Worm (Caenorhabditis elegans) whole organism, mixed stage, embryonic: ENCODE data around the gene R05H11.1.
A peak's percentile ranks its signal among the peaks of the same experiment; 100 is the strongest.

ENCODE experiments used
- M03D4.4 ChIP-seq: sonication (generic microtip); optimal IDR thresholded peaks from 2 replicates; lab custom pipeline; 2017; ENCODE audit warnings: mild to moderate bottlenecking, missing genetic modification characterization, missing compliant biosample characterization
- bed-3 ChIP-seq: fragments of 200-800 bp; sonication (Bioruptor generic); optimal IDR thresholded peaks from 3 replicates; lab custom pipeline; 2018; ENCODE audit warnings: mild to moderate bottlenecking, missing genetic modification characterization, moderate library complexity, missing compliant biosample characterization
- blmp-1 ChIP-seq: fragments of 150-350 bp; optimal IDR thresholded peaks from 2 replicates; lab custom pipeline; 2014; ENCODE audit warnings: missing biosample characterization, missing genetic modification characterization
- ceh-43 ChIP-seq: fragments of 200-800 bp; sonication (Bioruptor generic); optimal IDR thresholded peaks from 2 replicates; lab custom pipeline; 2018; ENCODE audit warnings: mild to moderate bottlenecking, missing genetic modification characterization, moderate library complexity, missing compliant biosample characterization
- ceh-83 ChIP-seq: fragments of 200-800 bp; sonication (Bioruptor generic); optimal IDR thresholded peaks from 2 replicates; lab custom pipeline; 2018; ENCODE audit warnings: mild to moderate bottlenecking, missing genetic modification characterization, missing compliant biosample characterization
- ces-1 ChIP-seq: fragments of 150-350 bp; optimal IDR thresholded peaks from 2 replicates; lab custom pipeline; 2014; ENCODE audit warnings: missing biosample characterization, missing genetic modification reagents, missing genetic modification characterization
- cnd-1 ChIP-seq: fragments of 200-800 bp; sonication (Bioruptor generic); optimal IDR thresholded peaks from 2 replicates; lab custom pipeline; 2018; ENCODE audit warnings: mild to moderate bottlenecking, missing genetic modification characterization, missing compliant biosample characterization
- drap-1 ChIP-seq: fragments of 200-800 bp; sonication (Bioruptor generic); optimal IDR thresholded peaks from 3 replicates; lab custom pipeline; 2018; ENCODE audit warnings: mild to moderate bottlenecking, missing genetic modification characterization, missing compliant biosample characterization
- elt-1 ChIP-seq: sonication (generic microtip); optimal IDR thresholded peaks from 2 replicates; lab custom pipeline; 2017; ENCODE audit warnings: missing genetic modification characterization, mild to moderate bottlenecking, missing compliant biosample characterization, antibody characterized with exemption, moderate library complexity, borderline replicate concordance; ENCODE audit not compliant: insufficient read depth
- flh-1 ChIP-seq: fragments of 200-800 bp; sonication (Bioruptor generic); optimal IDR thresholded peaks from 2 replicates; lab custom pipeline; 2018; ENCODE audit warnings: mild to moderate bottlenecking, missing genetic modification characterization, moderate library complexity, missing compliant biosample characterization
- ham-2 ChIP-seq: fragments of 200-800 bp; sonication (Bioruptor generic); optimal IDR thresholded peaks from 2 replicates; lab custom pipeline; 2018; ENCODE audit warnings: mild to moderate bottlenecking, missing genetic modification characterization, missing compliant biosample characterization
- hlh-1 ChIP-seq: fragments of 150-350 bp; optimal IDR thresholded peaks from 2 replicates; lab custom pipeline; 2014; ENCODE audit warnings: missing biosample characterization, missing genetic modification reagents, missing genetic modification characterization
- lin-13 ChIP-seq: fragments of 150-350 bp; optimal IDR thresholded peaks from 2 replicates; lab custom pipeline; 2014; ENCODE audit warnings: missing biosample characterization, missing genetic modification characterization
- lin-32 ChIP-seq: fragments of 200-800 bp; sonication (Bioruptor generic); optimal IDR thresholded peaks from 2 replicates; lab custom pipeline; 2018; ENCODE audit warnings: mild to moderate bottlenecking, missing genetic modification characterization, missing compliant biosample characterization
- lsy-2 ChIP-seq: fragments of 150-350 bp; optimal IDR thresholded peaks from 2 replicates; lab custom pipeline; 2014; ENCODE audit warnings: missing biosample characterization, missing genetic modification characterization
- mab-5 ChIP-seq: fragments of 150-350 bp; optimal IDR thresholded peaks from 2 replicates; lab custom pipeline; 2014; ENCODE audit warnings: missing biosample characterization, missing genetic modification characterization
- mep-1 ChIP-seq: fragments of 150-350 bp; optimal IDR thresholded peaks from 2 replicates; lab custom pipeline; 2017; ENCODE audit warnings: missing biosample characterization, missing genetic modification reagents, missing genetic modification characterization, inconsistent platforms
- mls-2 ChIP-seq: sonication (generic microtip); optimal IDR thresholded peaks from 2 replicates; lab custom pipeline; 2016; ENCODE audit warnings: mild to moderate bottlenecking, missing genetic modification characterization, moderate library complexity, missing compliant biosample characterization
- nhr-12 ChIP-seq: fragments of 150-350 bp; optimal IDR thresholded peaks from 2 replicates; lab custom pipeline; 2014; ENCODE audit warnings: missing biosample characterization, missing genetic modification characterization
- nhr-2 ChIP-seq: fragments of 150-350 bp; optimal IDR thresholded peaks from 2 replicates; lab custom pipeline; 2014; ENCODE audit warnings: missing biosample characterization, missing genetic modification characterization
- nhr-237 ChIP-seq: fragments of 150-350 bp; optimal IDR thresholded peaks from 2 replicates; lab custom pipeline; 2014; ENCODE audit warnings: missing biosample characterization, missing genetic modification characterization
- nhr-28 ChIP-seq: fragments of 150-350 bp; optimal IDR thresholded peaks from 2 replicates; lab custom pipeline; 2014; ENCODE audit warnings: missing biosample characterization, missing genetic modification characterization
- nhr-76 ChIP-seq: sonication (generic microtip); optimal IDR thresholded peaks from 2 replicates; lab custom pipeline; 2017; ENCODE audit warnings: missing biosample characterization, missing genetic modification characterization
- pha-4 ChIP-seq: fragments of 150-350 bp; optimal IDR thresholded peaks from 2 replicates; lab custom pipeline; 2018; ENCODE audit warnings: missing biosample characterization, missing genetic modification reagents, missing genetic modification characterization
- sem-2 ChIP-seq: fragments of 200-800 bp; sonication (Bioruptor generic); optimal IDR thresholded peaks from 2 replicates; lab custom pipeline; 2018; ENCODE audit warnings: mild to moderate bottlenecking, missing genetic modification characterization, missing compliant biosample characterization
- snpc-4 ChIP-seq: fragments of 150-350 bp; optimal IDR thresholded peaks from 2 replicates; lab custom pipeline; 2014; ENCODE audit warnings: missing biosample characterization, missing genetic modification characterization
- sptf-1 ChIP-seq: sonication (generic microtip); optimal IDR thresholded peaks from 2 replicates; lab custom pipeline; 2017; ENCODE audit warnings: mild to moderate bottlenecking, missing genetic modification characterization, moderate library complexity, missing compliant biosample characterization
- unc-120 ChIP-seq: sonication (generic microtip); optimal IDR thresholded peaks from 2 replicates; lab custom pipeline; 2017; ENCODE audit warnings: missing genetic modification characterization, missing compliant biosample characterization; ENCODE audit not compliant: poor library complexity, severe bottlenecking
- unc-39 ChIP-seq: fragments of 150-350 bp; optimal IDR thresholded peaks from 2 replicates; lab custom pipeline; 2014; ENCODE audit warnings: missing biosample characterization, missing genetic modification characterization
- unc-62 ChIP-seq: fragments of 150-350 bp; optimal IDR thresholded peaks from 2 replicates; lab custom pipeline; 2014; ENCODE audit warnings: missing biosample characterization, missing genetic modification reagents, missing genetic modification characterization
- zip-8 ChIP-seq: fragments of 150-350 bp; optimal IDR thresholded peaks from 2 replicates; lab custom pipeline; 2014; ENCODE audit warnings: missing biosample characterization, missing genetic modification characterization
- ztf-11 ChIP-seq: fragments of 150-350 bp; optimal IDR thresholded peaks from 2 replicates; lab custom pipeline; 2014; ENCODE audit warnings: missing biosample characterization, missing genetic modification characterization

Gene R05H11.1

DNA sequence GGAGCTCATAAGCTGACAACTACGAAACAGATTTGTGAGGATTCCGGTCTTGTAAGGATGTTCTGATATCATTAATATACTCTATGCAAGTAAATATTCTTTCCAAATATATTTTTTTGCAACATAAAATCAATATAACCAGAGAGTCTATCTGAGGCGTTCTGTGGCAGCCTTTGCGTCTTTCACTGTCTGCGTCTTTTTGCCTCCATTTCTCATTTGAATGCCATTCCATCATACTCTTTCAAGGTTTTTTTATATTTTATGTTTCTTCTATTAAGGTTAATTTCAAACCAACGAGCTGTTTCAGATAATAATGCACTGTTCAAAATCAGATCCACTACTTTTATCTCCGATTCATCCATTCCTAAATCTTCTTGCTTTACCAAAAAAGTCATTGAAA, at the start of gene R05H11.1:
Gene R05H11.1, plus strand, starts transcription at position 301 of the 400 bp plus-strand sequence.
- TF ChIP-seq ceh-83 (GFP tag; lab: Kevin White, UChicago) = no peak
- TF ChIP-seq nhr-28 = no peak
- TF ChIP-seq sem-2 = no peak
- TF ChIP-seq ceh-43 (GFP tag; lab: Kevin White, UChicago) = no peak
- TF ChIP-seq ces-1 (GFP tag; lab: Kevin White, UChicago) = no peak
- TF ChIP-seq zip-8 = no peak
- TF ChIP-seq snpc-4 (tag; lab: Kevin White, UChicago) = no peak
- TF ChIP-seq ham-2 (GFP tag; lab: Kevin White, UChicago) = no peak
- TF ChIP-seq unc-62 (GFP tag; lab: Kevin White, UChicago) = no peak
- no peak for TF ChIP-seq lsy-2 (tag; lab: Kevin White, UChicago)
- TF ChIP-seq flh-1 (GFP tag; lab: Kevin White, UChicago) = no peak
- no peak for TF ChIP-seq mep-1 (tag; lab: Kevin White, UChicago)
- TF ChIP-seq unc-39 (tag; lab: Kevin White, UChicago) = no peak
- no peak for TF ChIP-seq M03D4.4 (tag; lab: Kevin White, UChicago)
- TF ChIP-seq nhr-2 = no peak
- TF ChIP-seq mls-2 = no peak
- TF ChIP-seq hlh-1 (tag; lab: Kevin White, UChicago) = no peak
- TF ChIP-seq sptf-1 = no peak
- no peak for TF ChIP-seq mab-5 (tag; lab: Kevin White, UChicago)

- TF ChIP-seq zip-8 = peak; percentile 21
- no peak for TF ChIP-seq ces-1 (GFP tag; lab: Kevin White, UChicago)
These were observed 49.4 kb upstream of the R05H11.1 start, which contains the start of gene dig-1 for ce11 chrIII:6746008-6746407. Gene dig-1 (plus strand): TSS chrIII:6746308.

ce11 chrIII:6746668-6747067, 48.8 kb upstream of the R05H11.1 start:
- no peak for TF ChIP-seq mep-1 (tag; lab: Kevin White, UChicago)

ce11 chrIII:6752612-6753011, 42.8 kb upstream of the R05H11.1 start:
- TF ChIP-seq pha-4 (tag; lab: Kevin White, UChicago) = no peak
- TF ChIP-seq ceh-83 (GFP tag; lab: Kevin White, UChicago) = no peak
- TF ChIP-seq lin-32 (GFP tag; lab: Kevin White, UChicago) = no peak
- TF ChIP-seq nhr-76 (tag; lab: Kevin White, UChicago) = no peak
- no peak for TF ChIP-seq ztf-11

DNA sequence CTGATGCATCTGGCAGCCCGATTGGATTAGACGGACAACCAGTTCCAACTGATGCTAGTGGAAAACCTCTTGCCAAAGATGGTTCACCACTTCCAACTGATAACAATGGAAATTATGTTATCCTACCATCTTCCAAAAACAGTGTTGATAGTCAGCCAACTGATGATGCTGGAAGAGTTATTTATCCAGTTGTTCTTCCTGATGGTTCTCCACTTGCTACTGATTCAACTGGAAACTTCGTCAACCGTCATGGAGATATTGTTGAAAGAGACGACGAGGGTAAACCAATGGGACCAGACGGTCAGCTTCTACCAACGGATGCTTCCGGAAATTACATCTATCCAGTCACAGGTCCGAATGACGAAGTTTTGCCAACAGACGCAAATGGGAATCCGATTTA, 38.7 kb upstream of the R05H11.1 start:
- no peak for TF ChIP-seq cnd-1

DNA sequence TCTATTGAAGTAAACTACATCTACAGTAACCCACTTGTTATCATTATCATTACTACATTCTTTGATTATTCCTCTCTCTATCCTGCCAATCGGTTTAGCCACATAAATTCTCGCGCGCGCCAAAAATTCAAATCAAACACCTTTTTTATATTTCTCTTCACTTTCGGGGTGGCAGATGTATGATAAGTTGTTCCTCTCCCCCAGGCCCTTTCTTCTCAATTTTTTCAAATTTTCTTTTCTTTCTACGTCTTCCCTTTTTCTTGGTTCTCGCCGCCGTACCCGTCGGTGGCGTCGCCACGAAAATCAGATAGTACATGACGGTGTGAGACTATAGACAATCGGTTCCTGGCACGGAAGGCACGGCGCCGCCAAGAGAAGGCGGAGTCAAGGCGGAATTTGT, 2.5 kb downstream of the R05H11.1 start, which contains the start of gene R05H11.2:
Gene R05H11.2, plus strand, starts transcription at position 333 of the 400 bp plus-strand sequence.
- no peak for TF ChIP-seq unc-120 (tag; lab: Kevin White, UChicago)
- TF ChIP-seq elt-1 = no peak
- TF ChIP-seq ztf-11 = no peak
- TF ChIP-seq nhr-237 = no peak
- TF ChIP-seq sptf-1 = no peak
- no peak for TF ChIP-seq lin-13 (tag; lab: Kevin White, UChicago)
- no peak for TF ChIP-seq drap-1
- no peak for TF ChIP-seq blmp-1 (tag; lab: Kevin White, UChicago)
- TF ChIP-seq ceh-43 (GFP tag; lab: Kevin White, UChicago) = no peak
- TF ChIP-seq bed-3 (GFP tag; lab: Kevin White, UChicago) = no peak
- TF ChIP-seq nhr-12 (tag; lab: Kevin White, UChicago) = no peak
- TF ChIP-seq nhr-28 = no peak
